Worm (Caenorhabditis elegans) whole organism, young adult: ENCODE data around the gene F44A2.3.

Experiments used
- F52B5.7 ChIP-seq: sonication (generic microtip); optimal IDR thresholded peaks from 2 replicates; lab custom pipeline; 2016; ENCODE audit warnings: mild to moderate bottlenecking, missing genetic modification characterization, missing compliant biosample characterization
- ama-1 ChIP-seq, 3 experiments: fragments of 150-350 bp in 1 of 3; sonication (generic microtip) in 2 of 3; optimal IDR thresholded peaks; 2 replicates each; lab custom pipeline; 2014 to 2018; ENCODE audit warnings: missing biosample characterization in 2 of 3, missing genetic modification characterization in 2 of 3, missing genetic modification reagents in 2 of 3
- madf-6 ChIP-seq: fragments of 200-800 bp; sonication (Bioruptor generic); IDR thresholded peaks from 2 replicates; pipeline ENCODE4 v1.3.6; 2022; ENCODE audit warnings: missing genetic modification reagents, missing genetic modification characterization, missing compliant biosample characterization
- ztf-26 ChIP-seq: sonication (generic microtip); optimal IDR thresholded peaks from 2 replicates; lab custom pipeline; 2017; ENCODE audit warnings: missing genetic modification characterization, missing compliant biosample characterization
- ztf-6 ChIP-seq: fragments of 200-800 bp; sonication (Bioruptor generic); IDR thresholded peaks from 2 replicates; pipeline ENCODE4 v1.3.6; 2022; ENCODE audit warnings: missing genetic modification reagents, missing genetic modification characterization, missing compliant biosample characterization

DNA sequence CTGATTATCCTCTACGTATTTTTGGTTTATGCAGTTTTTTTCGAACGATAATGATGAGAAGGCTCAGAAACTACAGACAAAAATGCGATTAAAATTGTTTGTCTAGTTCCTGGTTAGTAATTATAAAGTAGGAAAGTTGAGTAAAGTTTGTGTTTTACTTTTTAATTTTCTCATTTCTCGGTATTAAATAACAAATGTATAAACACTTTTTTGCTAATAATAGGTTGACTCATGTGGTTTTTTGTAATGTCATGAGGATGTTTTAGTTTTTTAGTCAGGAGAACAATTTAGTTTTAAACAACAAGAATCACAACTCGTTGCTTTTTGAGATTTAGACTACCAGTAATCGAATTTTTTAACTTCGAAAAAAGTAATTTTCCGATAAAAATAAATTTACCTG is 32.6 kb upstream of the F44A2.3 start:
- TF ChIP-seq ztf-6 (no peak), F52B5.7 (tag; lab: Kevin White, UChicago) (no peak), ama-1 (optimal IDR thresholded peaks at IDR 0.05; lab: Kevin White, UChicago) (no peak), ama-1 (GFP tag; optimal IDR thresholded peaks at IDR 0.05; lab: Kevin White, UChicago) (no peak), ztf-26 (no peak), madf-6 (GFP tag; lab: Robert Waterston, UW) (no peak)
